Fruit fly (Drosophila melanogaster): ENCODE measurements around the gene Sf3b5.
A peak's percentile ranks its signal among the peaks of the same experiment; 100 is the strongest.

Gene Sf3b5

DNA sequence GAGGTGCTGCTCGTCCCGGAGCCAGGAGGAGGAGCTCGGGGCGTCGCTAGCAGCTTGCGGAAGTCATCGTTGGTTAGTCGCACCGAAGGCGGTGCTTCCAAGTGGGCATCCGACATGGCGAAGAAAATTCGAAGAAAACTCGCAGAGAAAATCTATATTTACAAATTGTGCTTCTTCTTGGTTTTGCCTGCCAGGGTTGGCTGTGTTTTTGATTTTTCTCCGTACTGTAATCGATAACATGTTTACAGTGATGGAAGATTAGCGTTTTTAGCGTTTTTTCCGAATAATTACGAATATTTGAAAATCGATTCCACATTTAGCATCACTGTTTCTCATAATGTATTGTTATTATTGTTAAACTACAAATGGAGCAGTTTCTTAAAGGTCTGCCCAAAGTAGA, 49.7 kb upstream of the Sf3b5 start, which contains the start of the genes beag and Ada (continued):
- TF ChIP-seq Myb (GFP tag; optimal IDR thresholded peaks at IDR 0.05), result peak; percentile 40
- no peak for TF ChIP-seq ATbp (GFP tag; optimal IDR thresholded peaks at IDR 0.05)
- TF ChIP-seq jing (GFP tag; optimal IDR thresholded peaks at IDR 0.05), result no peak
- 0 out of 2 replicates have a peak, but pooled peaks have one; percentile 15 for TF ChIP-seq CG32767 (GFP tag; IDR thresholded peaks at IDR 0.05)
- no peak for TF ChIP-seq Ravus (GFP tag; IDR thresholded peaks at IDR 0.05)
- TF ChIP-seq CG4707 (GFP tag; optimal IDR thresholded peaks at IDR 0.05), result no peak
- peak; percentile 19 for TF ChIP-seq CG1602 (GFP tag; optimal IDR thresholded peaks at IDR 0.05)
- TF ChIP-seq lola (GFP tag; optimal IDR thresholded peaks at IDR 0.05), result peak in 1 of 3 experiments; percentile 40
- TF ChIP-seq lilli (GFP tag; optimal IDR thresholded peaks at IDR 0.05), result peak; percentile 67
- TF ChIP-seq kay (GFP tag; optimal IDR thresholded peaks at IDR 0.05), result no peak
- peak; percentile 30; the same call in 1 of the 2 replicates for TF ChIP-seq lmd (GFP tag; IDR thresholded peaks at IDR 0.05)
- no peak for TF ChIP-seq CG1024 (GFP tag; IDR thresholded peaks at IDR 0.05)
- TF ChIP-seq gce (GFP tag; IDR thresholded peaks at IDR 0.05), result no peak
- no peak for TF ChIP-seq hkb (optimal IDR thresholded peaks at IDR 0.05)
- TF ChIP-seq hkb (GFP tag; IDR thresholded peaks at IDR 0.05), result 0 out of 2 replicates have a peak, but pooled peaks have one; percentile 14
- peak; percentile 98 for TF ChIP-seq MBD-R2 (GFP tag; IDR thresholded peaks at IDR 0.05)
- TF ChIP-seq nerfin-1 (tag; optimal IDR thresholded peaks at IDR 0.05), result peak; percentile 34
- peak; percentile 68 for TF ChIP-seq CG30020 (tag; optimal IDR thresholded peaks at IDR 0.05)
- peak; percentile 5 for TF ChIP-seq CrebB (tag; optimal IDR thresholded peaks at IDR 0.05)
- no peak for TF ChIP-seq CG11398 (GFP tag; optimal IDR thresholded peaks at IDR 0.05)
- peak; percentile 87 for TF ChIP-seq row (GFP tag; IDR thresholded peaks at IDR 0.05)
- no peak for TF ChIP-seq yki (optimal IDR thresholded peaks at IDR 0.05)
- TF ChIP-seq gro (GFP tag; optimal IDR thresholded peaks at IDR 0.05), result peak; percentile 84
- peak; percentile 39 for TF ChIP-seq CG15601 (tag; optimal IDR thresholded peaks at IDR 0.05)
- TF ChIP-seq CG18764 (GFP tag; optimal IDR thresholded peaks at IDR 0.05), result no peak
- peak; percentile 26 for TF ChIP-seq ind (GFP tag; optimal IDR thresholded peaks at IDR 0.05)
- TF ChIP-seq pfk (GFP tag; optimal IDR thresholded peaks at IDR 0.05), result no peak
- TF ChIP-seq Doc3 (GFP tag; IDR thresholded peaks at IDR 0.05; ENCODE audit: partially characterized antibody), result 0 out of 3 replicates have a peak, but pooled peaks have one; percentile 49
- TF ChIP-seq PHDP (tag; optimal IDR thresholded peaks at IDR 0.05), result peak; percentile 47
- TF ChIP-seq ac (GFP tag; optimal IDR thresholded peaks at IDR 0.05), result no peak
- no peak for TF ChIP-seq seq (GFP tag; IDR thresholded peaks at IDR 0.05)
- TF ChIP-seq Fer1 (GFP tag; optimal IDR thresholded peaks at IDR 0.05), result peak; percentile 65
- no peak for TF ChIP-seq NC2β (GFP tag; optimal IDR thresholded peaks at IDR 0.05)
- TF ChIP-seq emc (GFP tag; optimal IDR thresholded peaks at IDR 0.05), result no peak
- TF ChIP-seq CG6791 (GFP tag; IDR thresholded peaks at IDR 0.05; ENCODE audit: partially characterized antibody), result peak; percentile 43; the same call in 2 of the 3 replicates
- peak; percentile 55; the same call in 2 of the 3 replicates for TF ChIP-seq dysf (GFP tag; IDR thresholded peaks at IDR 0.05)
- no peak for TF ChIP-seq pita (GFP tag; optimal IDR thresholded peaks at IDR 0.05)
- TF ChIP-seq maf-S (GFP tag; optimal IDR thresholded peaks at IDR 0.05), result no peak
- TF ChIP-seq CG10147 (GFP tag; optimal IDR thresholded peaks at IDR 0.05), result peak; percentile 67
- TF ChIP-seq Dad (GFP tag; optimal IDR thresholded peaks at IDR 0.05), result peak; percentile 13
- peak; percentile 52 for TF ChIP-seq unc-4 (GFP tag; IDR thresholded peaks at IDR 0.05; ENCODE audit: partially characterized antibody)
- peak; percentile 41; the same call in 1 of the 2 replicates for TF ChIP-seq amos (GFP tag; IDR thresholded peaks at IDR 0.05; ENCODE audit: partially characterized antibody)
- peak; percentile 9 for TF ChIP-seq HmgD (GFP tag; optimal IDR thresholded peaks at IDR 0.05)
- TF ChIP-seq MESR4 (GFP tag; optimal IDR thresholded peaks at IDR 0.05), result peak; percentile 91
- TF ChIP-seq Lpt (GFP tag; optimal IDR thresholded peaks at IDR 0.05), result no peak
- no peak for TF ChIP-seq pan (optimal IDR thresholded peaks at IDR 0.05)
- TF ChIP-seq pan (GFP tag; optimal IDR thresholded peaks at IDR 0.05 in 1 of 2, IDR thresholded peaks at IDR 0.05 in 1 of 2), result peak in 1 of 2 experiments; percentile 22
- no peak for TF ChIP-seq CG6689 (GFP tag; IDR thresholded peaks at IDR 0.05)
- no peak for TF ChIP-seq Trl (optimal IDR thresholded peaks at IDR 0.05)
- peak; percentile 32 for TF ChIP-seq Trl (GFP tag; optimal IDR thresholded peaks at IDR 0.05)
- TF ChIP-seq az2 (GFP tag; optimal IDR thresholded peaks at IDR 0.05), result peak; percentile 1
- peak; percentile 58 for TF ChIP-seq Dp (GFP tag; optimal IDR thresholded peaks at IDR 0.05)

Measured in whole organism, embryonic.